Worm (Caenorhabditis elegans) whole organism, mixed stage, embryonic: Measurements from ENCODE around the gene Y6G8.14.
"Not testable (repeated sequence)": the region's sequence is repeated elsewhere in the genome, so short reads cannot be mapped to it uniquely, and the experiment has no call there.

Experiments used
- M03D4.4 ChIP-seq: sonication (generic microtip); optimal IDR thresholded peaks from 2 replicates; lab custom pipeline; 2017; ENCODE audit warnings: mild to moderate bottlenecking, missing genetic modification characterization, missing compliant biosample characterization
- blmp-1 ChIP-seq: fragments of 150-350 bp; optimal IDR thresholded peaks from 2 replicates; lab custom pipeline; 2014; ENCODE audit warnings: missing biosample characterization, missing genetic modification characterization
- ceh-39 ChIP-seq: fragments of 150-350 bp; optimal IDR thresholded peaks from 2 replicates; lab custom pipeline; 2014; ENCODE audit warnings: missing biosample characterization, missing genetic modification characterization
- ceh-43 ChIP-seq: fragments of 200-800 bp; sonication (Bioruptor generic); optimal IDR thresholded peaks from 2 replicates; lab custom pipeline; 2018; ENCODE audit warnings: mild to moderate bottlenecking, missing genetic modification characterization, moderate library complexity, missing compliant biosample characterization
- ceh-83 ChIP-seq: fragments of 200-800 bp; sonication (Bioruptor generic); optimal IDR thresholded peaks from 2 replicates; lab custom pipeline; 2018; ENCODE audit warnings: mild to moderate bottlenecking, missing genetic modification characterization, missing compliant biosample characterization
- ces-1 ChIP-seq: fragments of 150-350 bp; optimal IDR thresholded peaks from 2 replicates; lab custom pipeline; 2014; ENCODE audit warnings: missing biosample characterization, missing genetic modification reagents, missing genetic modification characterization
- cnd-1 ChIP-seq: fragments of 200-800 bp; sonication (Bioruptor generic); optimal IDR thresholded peaks from 2 replicates; lab custom pipeline; 2018; ENCODE audit warnings: mild to moderate bottlenecking, missing genetic modification characterization, missing compliant biosample characterization
- drap-1 ChIP-seq: fragments of 200-800 bp; sonication (Bioruptor generic); optimal IDR thresholded peaks from 3 replicates; lab custom pipeline; 2018; ENCODE audit warnings: mild to moderate bottlenecking, missing genetic modification characterization, missing compliant biosample characterization
- elt-1 ChIP-seq: sonication (generic microtip); optimal IDR thresholded peaks from 2 replicates; lab custom pipeline; 2017; ENCODE audit warnings: missing genetic modification characterization, mild to moderate bottlenecking, missing compliant biosample characterization, antibody characterized with exemption, moderate library complexity, borderline replicate concordance; ENCODE audit not compliant: insufficient read depth
- elt-3 ChIP-seq: fragments of 150-350 bp; optimal IDR thresholded peaks from 2 replicates; lab custom pipeline; 2014; ENCODE audit warnings: missing biosample characterization, missing genetic modification characterization
- flh-1 ChIP-seq: fragments of 200-800 bp; sonication (Bioruptor generic); optimal IDR thresholded peaks from 2 replicates; lab custom pipeline; 2018; ENCODE audit warnings: mild to moderate bottlenecking, missing genetic modification characterization, moderate library complexity, missing compliant biosample characterization
- ham-2 ChIP-seq: fragments of 200-800 bp; sonication (Bioruptor generic); optimal IDR thresholded peaks from 2 replicates; lab custom pipeline; 2018; ENCODE audit warnings: mild to moderate bottlenecking, missing genetic modification characterization, missing compliant biosample characterization
- hlh-1 ChIP-seq: fragments of 150-350 bp; optimal IDR thresholded peaks from 2 replicates; lab custom pipeline; 2014; ENCODE audit warnings: missing biosample characterization, missing genetic modification reagents, missing genetic modification characterization
- lin-13 ChIP-seq: fragments of 150-350 bp; optimal IDR thresholded peaks from 2 replicates; lab custom pipeline; 2014; ENCODE audit warnings: missing biosample characterization, missing genetic modification characterization
- lsy-2 ChIP-seq: fragments of 150-350 bp; optimal IDR thresholded peaks from 2 replicates; lab custom pipeline; 2014; ENCODE audit warnings: missing biosample characterization, missing genetic modification characterization
- mab-5 ChIP-seq: fragments of 150-350 bp; optimal IDR thresholded peaks from 2 replicates; lab custom pipeline; 2014; ENCODE audit warnings: missing biosample characterization, missing genetic modification characterization
- mep-1 ChIP-seq: fragments of 150-350 bp; optimal IDR thresholded peaks from 2 replicates; lab custom pipeline; 2017; ENCODE audit warnings: missing biosample characterization, missing genetic modification reagents, missing genetic modification characterization, inconsistent platforms
- mls-2 ChIP-seq: sonication (generic microtip); optimal IDR thresholded peaks from 2 replicates; lab custom pipeline; 2016; ENCODE audit warnings: mild to moderate bottlenecking, missing genetic modification characterization, moderate library complexity, missing compliant biosample characterization
- nhr-12 ChIP-seq: fragments of 150-350 bp; optimal IDR thresholded peaks from 2 replicates; lab custom pipeline; 2014; ENCODE audit warnings: missing biosample characterization, missing genetic modification characterization
- nhr-2 ChIP-seq: fragments of 150-350 bp; optimal IDR thresholded peaks from 2 replicates; lab custom pipeline; 2014; ENCODE audit warnings: missing biosample characterization, missing genetic modification characterization
- nhr-76 ChIP-seq: sonication (generic microtip); optimal IDR thresholded peaks from 2 replicates; lab custom pipeline; 2017; ENCODE audit warnings: missing biosample characterization, missing genetic modification characterization
- pha-4 ChIP-seq: fragments of 150-350 bp; optimal IDR thresholded peaks from 2 replicates; lab custom pipeline; 2018; ENCODE audit warnings: missing biosample characterization, missing genetic modification reagents, missing genetic modification characterization
- sem-2 ChIP-seq: fragments of 200-800 bp; sonication (Bioruptor generic); optimal IDR thresholded peaks from 2 replicates; lab custom pipeline; 2018; ENCODE audit warnings: mild to moderate bottlenecking, missing genetic modification characterization, missing compliant biosample characterization
- sptf-1 ChIP-seq: sonication (generic microtip); optimal IDR thresholded peaks from 2 replicates; lab custom pipeline; 2017; ENCODE audit warnings: mild to moderate bottlenecking, missing genetic modification characterization, moderate library complexity, missing compliant biosample characterization
- unc-120 ChIP-seq: sonication (generic microtip); optimal IDR thresholded peaks from 2 replicates; lab custom pipeline; 2017; ENCODE audit warnings: missing genetic modification characterization, missing compliant biosample characterization; ENCODE audit not compliant: poor library complexity, severe bottlenecking
- unc-39 ChIP-seq: fragments of 150-350 bp; optimal IDR thresholded peaks from 2 replicates; lab custom pipeline; 2014; ENCODE audit warnings: missing biosample characterization, missing genetic modification characterization
- unc-62 ChIP-seq: fragments of 150-350 bp; optimal IDR thresholded peaks from 2 replicates; lab custom pipeline; 2014; ENCODE audit warnings: missing biosample characterization, missing genetic modification reagents, missing genetic modification characterization
- zip-8 ChIP-seq: fragments of 150-350 bp; optimal IDR thresholded peaks from 2 replicates; lab custom pipeline; 2014; ENCODE audit warnings: missing biosample characterization, missing genetic modification characterization
- ztf-11 ChIP-seq: fragments of 150-350 bp; optimal IDR thresholded peaks from 2 replicates; lab custom pipeline; 2014; ENCODE audit warnings: missing biosample characterization, missing genetic modification characterization

Y6G8.14 gene

ce11 chrV:17610503-17610902 is 3.6 kb downstream of the Y6G8.14 start, which contains the start of gene Y6G8.15:
TSS of gene Y6G8.15 (minus strand) at chrV:17610603.
- TF ChIP-seq elt-3; nhr-2 (tag; lab: Kevin White, UChicago); mab-5 (tag; lab: Kevin White, UChicago): not testable (repeated sequence)

ce11 chrV:17607797-17608196 is 6.4 kb downstream of the Y6G8.14 start, which contains the start of gene srz-91:
TSS of gene srz-91 (plus strand) at chrV:17608097.
- TF ChIP-seq zip-8 (no peak), nhr-76 (no peak), lin-13 (no peak), elt-1 (tag; lab: Kevin White, UChicago) (no peak), mls-2 (no peak), hlh-1 (tag; lab: Kevin White, UChicago) (no peak), pha-4 (tag; lab: Kevin White, UChicago) (no peak), ham-2 (GFP tag; lab: Kevin White, UChicago) (no peak), sem-2 (GFP tag; lab: Kevin White, UChicago) (no peak), mep-1 (tag; lab: Kevin White, UChicago) (no peak), nhr-12 (no peak), blmp-1 (no peak), ceh-83 (no peak), ceh-43 (GFP tag; lab: Kevin White, UChicago) (no peak), unc-39 (tag; lab: Kevin White, UChicago) (no peak)

ce11 chrV:17606050-17606449 is 8.1 kb downstream of the Y6G8.14 start, which contains the start of gene Y6G8.16:
TSS of gene Y6G8.16 (plus strand) at chrV:17606350.
- not testable (repeated sequence) for TF ChIP-seq unc-62 (GFP tag; lab: Kevin White, UChicago); unc-120 (tag; lab: Kevin White, UChicago); sptf-1 (tag; lab: Kevin White, UChicago)

- no peak for TF ChIP-seq lin-13
- TF ChIP-seq mep-1 (tag; lab: Kevin White, UChicago): no peak
- TF ChIP-seq elt-3: no peak
- no peak for TF ChIP-seq ces-1 (GFP tag; lab: Kevin White, UChicago)
- no peak for TF ChIP-seq ceh-39 (tag; lab: Kevin White, UChicago)
- TF ChIP-seq ztf-11: no peak
- no peak for TF ChIP-seq sptf-1 (tag; lab: Kevin White, UChicago)
- TF ChIP-seq drap-1 (GFP tag; lab: Kevin White, UChicago): no peak
- TF ChIP-seq M03D4.4 (tag; lab: Kevin White, UChicago): no peak
- TF ChIP-seq flh-1 (GFP tag; lab: Kevin White, UChicago): no peak
- TF ChIP-seq ceh-43 (GFP tag; lab: Kevin White, UChicago): no peak
- TF ChIP-seq, all 35 proteins: peak for 0
These were observed 12.6 kb downstream of the Y6G8.14 start, which contains the start of gene ztf-25 for ce11 chrV:17601520-17601919. TSS of gene ztf-25 (plus strand) at chrV:17601820.

- TF ChIP-seq drap-1 (GFP tag; lab: Kevin White, UChicago): no peak
These were observed 15.3 kb downstream of the Y6G8.14 start, which contains the start of gene Y6G8.2 for ce11 chrV:17598810-17599209. TSS of gene Y6G8.2 (minus strand) at chrV:17598956.

- TF ChIP-seq unc-62 (GFP tag; lab: Kevin White, UChicago) (no peak), lsy-2 (tag; lab: Kevin White, UChicago) (no peak), nhr-2 (tag; lab: Kevin White, UChicago) (no peak), nhr-12 (no peak), sem-2 (GFP tag; lab: Kevin White, UChicago) (no peak), blmp-1 (no peak), nhr-76 (no peak), ceh-83 (no peak), ham-2 (GFP tag; lab: Kevin White, UChicago) (no peak), unc-120 (tag; lab: Kevin White, UChicago) (no peak), mab-5 (tag; lab: Kevin White, UChicago) (no peak), cnd-1 (tag; lab: Kevin White, UChicago) (no peak)
These were observed 18.5 kb downstream of the Y6G8.14 start for ce11 chrV:17595691-17596090.
